Worm (Caenorhabditis elegans) whole organism, L3 larva: ENCODE data around the gene trpa-1.
"Not testable (repeated sequence)": the region's sequence is repeated elsewhere in the genome, so short reads cannot be mapped to it uniquely, and the experiment has no call there.

Experiments
- R02D3.7 ChIP-seq: fragments of 150-350 bp; optimal IDR thresholded peaks from 2 replicates; lab custom pipeline; 2014; ENCODE audit warnings: missing biosample characterization, missing genetic modification characterization
- ZK546.5 ChIP-seq: sonication (generic microtip); optimal IDR thresholded peaks from 2 replicates; lab custom pipeline; 2017; ENCODE audit warnings: missing biosample characterization, missing genetic modification characterization
- aly-2 ChIP-seq: fragments of 150-350 bp; optimal IDR thresholded peaks from 2 replicates; lab custom pipeline; 2014; ENCODE audit warnings: missing biosample characterization, missing genetic modification characterization
- ama-1 ChIP-seq: fragments of 150-350 bp; optimal IDR thresholded peaks from 2 replicates; lab custom pipeline; 2018
- ceh-16 ChIP-seq: sonication (generic microtip); optimal IDR thresholded peaks from 2 replicates; lab custom pipeline; 2017; ENCODE audit warnings: missing biosample characterization, missing genetic modification characterization
- ceh-28 ChIP-seq: fragments of 150-350 bp; optimal IDR thresholded peaks from 2 replicates; lab custom pipeline; 2014; ENCODE audit warnings: missing biosample characterization, missing genetic modification reagents, missing genetic modification characterization
- ceh-82 ChIP-seq: fragments of 150-350 bp; optimal IDR thresholded peaks from 2 replicates; lab custom pipeline; 2014; ENCODE audit warnings: missing biosample characterization, missing genetic modification characterization
- ceh-9 ChIP-seq: sonication (generic microtip); optimal IDR thresholded peaks from 2 replicates; lab custom pipeline; 2018; ENCODE audit warnings: missing biosample characterization, missing genetic modification characterization
- daf-12 ChIP-seq: fragments of 150-350 bp; optimal IDR thresholded peaks from 2 replicates; lab custom pipeline; 2014; ENCODE audit warnings: missing biosample characterization, missing genetic modification reagents, missing genetic modification characterization
- egl-5 ChIP-seq: fragments of 150-350 bp; optimal IDR thresholded peaks from 2 replicates; lab custom pipeline; 2017; ENCODE audit warnings: missing biosample characterization, missing genetic modification reagents, missing genetic modification characterization, inconsistent platforms
- elt-1 ChIP-seq: fragments of 150-350 bp; optimal IDR thresholded peaks from 2 replicates; lab custom pipeline; 2014; ENCODE audit warnings: missing biosample characterization, missing genetic modification characterization
- elt-2 ChIP-seq: sonication (generic microtip); optimal IDR thresholded peaks from 2 replicates; lab custom pipeline; 2016; ENCODE audit warnings: missing genetic modification reagents, mild to moderate bottlenecking, missing genetic modification characterization, missing compliant biosample characterization
- eor-1 ChIP-seq, 2 experiments: fragments of 150-350 bp; optimal IDR thresholded peaks; 2 replicates each; lab custom pipeline; 2014 to 2018; ENCODE audit warnings: missing biosample characterization in 2 of 2, missing genetic modification characterization in 2 of 2
- fkh-10 ChIP-seq: sonication (generic microtip); optimal IDR thresholded peaks from 2 replicates; lab custom pipeline; 2017; ENCODE audit warnings: missing biosample characterization, missing genetic modification reagents, missing genetic modification characterization
- fkh-2 ChIP-seq: fragments of 150-350 bp; optimal IDR thresholded peaks from 2 replicates; lab custom pipeline; 2014; ENCODE audit warnings: missing biosample characterization, missing genetic modification reagents, missing genetic modification characterization
- lin-15B ChIP-seq: fragments of 150-350 bp; optimal IDR thresholded peaks from 2 replicates; lab custom pipeline; 2014; ENCODE audit warnings: missing biosample characterization, missing genetic modification characterization
- lsy-12 ChIP-seq: sonication (generic microtip); optimal IDR thresholded peaks from 2 replicates; lab custom pipeline; 2016; ENCODE audit warnings: mild to moderate bottlenecking, missing genetic modification characterization, missing compliant biosample characterization
- mdl-1 ChIP-seq: fragments of 150-350 bp; optimal IDR thresholded peaks from 2 replicates; lab custom pipeline; 2014; ENCODE audit warnings: missing biosample characterization, missing genetic modification characterization
- mml-1 ChIP-seq: fragments of 150-350 bp; sonication (generic microtip); optimal IDR thresholded peaks from 3 replicates; lab custom pipeline; 2014; ENCODE audit warnings: missing biosample characterization, missing genetic modification characterization
- nhr-12 ChIP-seq: fragments of 150-350 bp; optimal IDR thresholded peaks from 2 replicates; lab custom pipeline; 2014; ENCODE audit warnings: missing biosample characterization, missing genetic modification characterization
- nhr-23 ChIP-seq: fragments of 150-350 bp; optimal IDR thresholded peaks from 2 replicates; lab custom pipeline; 2014; ENCODE audit warnings: missing biosample characterization, missing genetic modification reagents, missing genetic modification characterization
- nhr-25 ChIP-seq: sonication (generic microtip); optimal IDR thresholded peaks from 2 replicates; lab custom pipeline; 2017; ENCODE audit warnings: missing biosample characterization, missing genetic modification characterization
- nhr-28 ChIP-seq: fragments of 150-350 bp; optimal IDR thresholded peaks from 2 replicates; lab custom pipeline; 2014; ENCODE audit warnings: missing biosample characterization, missing genetic modification characterization
- nhr-43 ChIP-seq: sonication (generic microtip); optimal IDR thresholded peaks from 2 replicates; lab custom pipeline; 2016; ENCODE audit warnings: mild to moderate bottlenecking, missing genetic modification characterization, missing compliant biosample characterization; ENCODE audit not compliant: poor library complexity, severe bottlenecking
- nhr-67 ChIP-seq: fragments of 150-350 bp; optimal IDR thresholded peaks from 2 replicates; lab custom pipeline; 2014; ENCODE audit warnings: missing biosample characterization, missing genetic modification characterization
- nhr-76 ChIP-seq: fragments of 150-350 bp; sonication (generic microtip); optimal IDR thresholded peaks from 5 replicates; lab custom pipeline; 2014; ENCODE audit warnings: missing biosample characterization, missing genetic modification characterization
- nhr-77 ChIP-seq: fragments of 150-350 bp; optimal IDR thresholded peaks from 2 replicates; lab custom pipeline; 2014; ENCODE audit warnings: missing biosample characterization, missing genetic modification characterization
- pha-4 ChIP-seq: fragments of 150-350 bp; optimal IDR thresholded peaks from 2 replicates; lab custom pipeline; 2014; ENCODE audit warnings: missing biosample characterization, missing genetic modification reagents, missing genetic modification characterization
- sea-2 ChIP-seq: fragments of 150-350 bp; sonication (generic microtip); optimal IDR thresholded peaks from 4 replicates; lab custom pipeline; 2014; ENCODE audit warnings: missing biosample characterization, missing genetic modification reagents, missing genetic modification characterization
- skn-1 ChIP-seq: fragments of 150-350 bp; optimal IDR thresholded peaks from 2 replicates; lab custom pipeline; 2014; ENCODE audit warnings: missing biosample characterization, missing genetic modification characterization
- snpc-4 ChIP-seq: fragments of 150-350 bp; optimal IDR thresholded peaks from 2 replicates; lab custom pipeline; 2014; ENCODE audit warnings: missing biosample characterization, missing genetic modification characterization
- tbx-2 ChIP-seq: sonication (generic microtip); optimal IDR thresholded peaks from 2 replicates; lab custom pipeline; 2016; ENCODE audit warnings: mild to moderate bottlenecking, missing genetic modification characterization, missing compliant biosample characterization
- unc-39 ChIP-seq: sonication (generic microtip); optimal IDR thresholded peaks from 4 replicates; lab custom pipeline; 2017; ENCODE audit warnings: missing biosample characterization, missing genetic modification characterization
- zag-1 ChIP-seq: fragments of 150-350 bp; optimal IDR thresholded peaks from 2 replicates; lab custom pipeline; 2014; ENCODE audit warnings: missing biosample characterization, missing genetic modification characterization
- ztf-11 ChIP-seq: fragments of 150-350 bp; optimal IDR thresholded peaks from 2 replicates; lab custom pipeline; 2014; ENCODE audit warnings: missing biosample characterization, missing genetic modification characterization

The trpa-1 gene

ce11 chrIV:11822454-11822853 lies 41.9 kb upstream of the trpa-1 start (continued):
- TF ChIP-seq tbx-2 (tag; lab: Kevin White, UChicago) (no peak), unc-39 (tag; lab: Kevin White, UChicago) (no peak), nhr-76 (tag; lab: Kevin White, UChicago) (no peak), fkh-10 (no peak), mdl-1 (no peak), pha-4 (peak; percentile 40), mml-1 (tag; lab: Kevin White, UChicago) (no peak), nhr-12 (no peak), nhr-67 (tag; lab: Kevin White, UChicago) (no peak), nhr-77 (tag; lab: Kevin White, UChicago) (no peak), ceh-82 (tag; lab: Kevin White, UChicago) (no peak), fkh-2 (tag; lab: Kevin White, UChicago) (no peak), nhr-43 (tag; lab: Kevin White, UChicago) (no peak), ceh-16 (tag; lab: Kevin White, UChicago) (no peak), ama-1 (peak; percentile 30), sea-2 (GFP tag; lab: Kevin White, UChicago) (no peak), lin-15B (peak; percentile 71)

- TF ChIP-seq nhr-25; skn-1; zag-1 (tag; lab: Kevin White, UChicago): not testable (repeated sequence)
These were observed 36.3 kb upstream of the trpa-1 start, which contains the start of gene M117.6 for ce11 chrIV:11828012-11828411. Gene M117.6, minus strand, starts transcription at chrIV:11828112.

DNA sequence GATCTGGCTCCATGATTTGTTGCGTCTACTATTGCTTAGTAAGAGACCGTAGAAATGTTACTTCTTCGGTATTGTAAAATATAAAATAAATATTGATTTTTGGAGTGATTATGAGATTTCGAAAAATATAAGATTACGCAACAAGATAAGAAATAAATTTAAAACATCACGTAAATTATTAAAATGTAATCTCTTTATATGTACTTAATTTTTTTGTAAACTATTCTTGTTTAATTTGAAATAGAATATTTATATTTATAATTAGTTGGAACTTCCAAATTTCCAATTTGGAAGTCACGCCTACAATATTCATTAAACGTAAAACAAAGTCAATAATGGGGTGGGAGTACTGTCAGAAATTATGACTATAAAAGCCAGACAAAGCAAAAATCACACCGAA lies 30.9 kb upstream of the trpa-1 start, which contains the start of gene M117.4:
Gene M117.4 (minus strand): TSS at position 101 of the 400 bp plus-strand sequence.
- TF ChIP-seq ZK546.5 (tag; lab: Kevin White, UChicago) (no peak), unc-39 (tag; lab: Kevin White, UChicago) (no peak)

ce11 chrIV:11838657-11839056 lies 25.7 kb upstream of the trpa-1 start, which contains the start of gene fbxb-3:
Gene fbxb-3, plus strand, starts transcription at chrIV:11838957.
- TF ChIP-seq fkh-2 (tag; lab: Kevin White, UChicago): no peak
- no peak for TF ChIP-seq lin-15B
- no peak for TF ChIP-seq aly-2 (tag; lab: Kevin White, UChicago)
- TF ChIP-seq unc-39 (tag; lab: Kevin White, UChicago): no peak
- TF ChIP-seq elt-2: no peak
- TF ChIP-seq tbx-2 (tag; lab: Kevin White, UChicago): no peak
- no peak for TF ChIP-seq nhr-67 (tag; lab: Kevin White, UChicago)
- no peak for TF ChIP-seq nhr-28 (tag; lab: Kevin White, UChicago)
- TF ChIP-seq ztf-11 (tag; lab: Kevin White, UChicago): no peak
- no peak for TF ChIP-seq skn-1
- no peak for TF ChIP-seq daf-12
- TF ChIP-seq nhr-76 (tag; lab: Kevin White, UChicago): no peak
- no peak for TF ChIP-seq snpc-4 (tag; lab: Kevin White, UChicago)
- TF ChIP-seq nhr-23: no peak
- TF ChIP-seq nhr-43 (tag; lab: Kevin White, UChicago): no peak
- no peak for TF ChIP-seq ceh-9 (tag; lab: Kevin White, UChicago)
- no peak for TF ChIP-seq elt-1 (tag; lab: Kevin White, UChicago)
- TF ChIP-seq pha-4: no peak
- TF ChIP-seq ceh-16 (tag; lab: Kevin White, UChicago): no peak
- no peak for TF ChIP-seq eor-1 (tag; optimal IDR thresholded peaks at IDR 0.05; lab: Kevin White, UChicago)
- TF ChIP-seq, all 47 proteins: peak for 0

ce11 chrIV:11842121-11842520 lies 22.2 kb upstream of the trpa-1 start, which contains the start of gene F38H4.3:
Gene F38H4.3, plus strand, starts transcription at chrIV:11842421.
- TF ChIP-seq ceh-16 (tag; lab: Kevin White, UChicago) (no peak), unc-39 (tag; lab: Kevin White, UChicago) (no peak), ceh-28 (tag; lab: Kevin White, UChicago) (no peak), pha-4 (peak; percentile 56)
- TF ChIP-seq, all 47 proteins: peak for 1

- TF ChIP-seq nhr-76 (tag; lab: Kevin White, UChicago): no peak
- TF ChIP-seq lsy-12 (tag; lab: Kevin White, UChicago): no peak
- no peak for TF ChIP-seq nhr-67 (tag; lab: Kevin White, UChicago)
- no peak for TF ChIP-seq nhr-25
- no peak for TF ChIP-seq ceh-16 (tag; lab: Kevin White, UChicago)
- TF ChIP-seq nhr-12: no peak
- no peak for TF ChIP-seq tbx-2 (tag; lab: Kevin White, UChicago)
- no peak for TF ChIP-seq fkh-2 (tag; lab: Kevin White, UChicago)
- TF ChIP-seq zag-1 (tag; lab: Kevin White, UChicago): no peak
- no peak for TF ChIP-seq R02D3.7 (tag; lab: Kevin White, UChicago)
- no peak for TF ChIP-seq egl-5 (tag; lab: Kevin White, UChicago)
- TF ChIP-seq ztf-11 (tag; lab: Kevin White, UChicago): no peak
- TF ChIP-seq skn-1: no peak
- no peak for TF ChIP-seq nhr-23
- no peak for TF ChIP-seq elt-1 (tag; lab: Kevin White, UChicago)
These were observed 16.5 kb upstream of the trpa-1 start, which contains the start of the genes F38H4.6 and F38H4.4 for ce11 chrIV:11847771-11848312. Gene F38H4.6, minus strand, starts transcription at chrIV:11847871. Gene F38H4.4, plus strand, starts transcription at chrIV:11848262.
